Fruit fly (Drosophila melanogaster) whole organism, pupa: ENCODE data around the gene Sfp26Ac.

Source experiments
- CG10348 ChIP-seq: fragments of 200-800 bp; sonication (Bioruptor generic); IDR thresholded peaks from 2 replicates; pipeline ENCODE4 v1.3.6; 2022; ENCODE audit warnings: missing biosample characterization, missing genetic modification characterization
- CG12605 ChIP-seq: fragments of 200-800 bp; sonication (Bioruptor generic); IDR thresholded peaks from 2 replicates; pipeline ENCODE4 v1.3.6; 2022; ENCODE audit warnings: missing biosample characterization, missing genetic modification characterization
- CG13204 ChIP-seq: fragments of 200-800 bp; sonication (Bioruptor generic); optimal IDR thresholded peaks from 2 replicates; lab custom pipeline; 2018; ENCODE audit warnings: missing biosample characterization, mild to moderate bottlenecking, missing genetic modification characterization, moderate library complexity
- CG14655 ChIP-seq: fragments of 200-800 bp; sonication (Bioruptor generic); optimal IDR thresholded peaks from 3 replicates; lab custom pipeline; 2017; ENCODE audit warnings: mild to moderate bottlenecking, missing biosample characterization, missing genetic modification reagents, missing genetic modification characterization
- CG15710 ChIP-seq: fragments of 200-800 bp; sonication (Bioruptor generic); optimal IDR thresholded peaks from 2 replicates; lab custom pipeline; 2018; ENCODE audit warnings: missing biosample characterization, mild to moderate bottlenecking, missing genetic modification characterization, moderate library complexity
- CG17806 ChIP-seq: fragments of 200-800 bp; sonication (Bioruptor generic); optimal IDR thresholded peaks from 2 replicates; lab custom pipeline; 2018; ENCODE audit warnings: missing biosample characterization, mild to moderate bottlenecking, missing genetic modification characterization, moderate library complexity
- CG32121 ChIP-seq: fragments of 200-800 bp; sonication (Bioruptor generic); IDR thresholded peaks from 2 replicates; pipeline ENCODE4 v1.3.6; 2022; ENCODE audit warnings: missing biosample characterization, missing genetic modification characterization
- CG34367 ChIP-seq: fragments of 200-800 bp; sonication (Bioruptor generic); optimal IDR thresholded peaks from 2 replicates; lab custom pipeline; 2018; ENCODE audit warnings: missing biosample characterization, mild to moderate bottlenecking, missing genetic modification characterization
- CG4496 ChIP-seq: fragments of 200-800 bp; sonication (Bioruptor generic); IDR thresholded peaks from 3 replicates; pipeline ENCODE4 v1.3.6; 2022; ENCODE audit warnings: missing biosample characterization, missing genetic modification characterization
- CG8159 ChIP-seq: fragments of 200-800 bp; sonication (Bioruptor generic); optimal IDR thresholded peaks from 3 replicates; lab custom pipeline; 2018; ENCODE audit warnings: missing biosample characterization, mild to moderate bottlenecking, missing genetic modification characterization, moderate library complexity
- CG8301 ChIP-seq: fragments of 200-800 bp; sonication (Bioruptor generic); optimal IDR thresholded peaks from 2 replicates; lab custom pipeline; 2018; ENCODE audit warnings: missing biosample characterization, mild to moderate bottlenecking, missing genetic modification characterization
- CG9948 ChIP-seq: fragments of 200-800 bp; sonication (Bioruptor generic); optimal IDR thresholded peaks from 2 replicates; lab custom pipeline; 2018; ENCODE audit warnings: missing biosample characterization, mild to moderate bottlenecking, missing genetic modification characterization, moderate library complexity
- D1 ChIP-seq: fragments of 200-800 bp; sonication (Bioruptor generic); optimal IDR thresholded peaks from 2 replicates; lab custom pipeline; 2018; ENCODE audit warnings: missing biosample characterization, mild to moderate bottlenecking, missing genetic modification characterization, moderate library complexity
- EcR ChIP-seq: fragments of 200-800 bp; sonication (Bioruptor generic); optimal IDR thresholded peaks from 3 replicates; lab custom pipeline; 2019; ENCODE audit warnings: missing biosample characterization, missing genetic modification characterization, mild to moderate bottlenecking, moderate library complexity, missing genetic modification reagents
- Ets98B ChIP-seq: fragments of 200-800 bp; sonication (Bioruptor generic); IDR thresholded peaks from 2 replicates; pipeline ENCODE4 v1.3.6; 2022; ENCODE audit warnings: missing biosample characterization, missing genetic modification characterization
- Pif1A ChIP-seq: fragments of 200-800 bp; sonication (Bioruptor generic); optimal IDR thresholded peaks from 3 replicates; lab custom pipeline; 2016; ENCODE audit warnings: missing biosample characterization, missing genetic modification characterization
- Pif1B ChIP-seq: fragments of 200-800 bp; sonication (Bioruptor generic); optimal IDR thresholded peaks from 3 replicates; lab custom pipeline; 2016; ENCODE audit warnings: missing biosample characterization, missing genetic modification characterization
- Snoo ChIP-seq: fragments of 200-800 bp; sonication (Bioruptor generic); optimal IDR thresholded peaks from 3 replicates; lab custom pipeline; 2017; ENCODE audit warnings: missing biosample characterization, mild to moderate bottlenecking, missing genetic modification characterization, inconsistent platforms
- fd96Ca ChIP-seq: fragments of 200-800 bp; sonication (Bioruptor generic); IDR thresholded peaks from 3 replicates; pipeline ENCODE4 v1.3.6; 2022; ENCODE audit warnings: missing biosample characterization, missing genetic modification characterization
- gl ChIP-seq: fragments of 200-800 bp; sonication (Bioruptor generic); optimal IDR thresholded peaks from 2 replicates; lab custom pipeline; 2018; ENCODE audit warnings: missing biosample characterization, mild to moderate bottlenecking, missing genetic modification characterization
- rn ChIP-seq: fragments of 200-800 bp; sonication (Bioruptor generic); IDR thresholded peaks from 2 replicates; pipeline ENCODE4 v1.3.6; 2022; ENCODE audit warnings: missing biosample characterization, missing genetic modification characterization

Sfp26Ac gene

dm6 chr2L:5884674-5885073, at the start of gene Sfp26Ac, which contains the start of gene CG43185:
TSS of gene Sfp26Ac (minus strand) at chr2L:5884774.
TSS of gene CG43185 (plus strand) at chr2L:5884888.
- TF ChIP-seq CG12605 (GFP tag; lab: Robert Waterston, UW) (no peak), CG13204 (GFP tag; lab: Kevin White, UChicago) (no peak), D1 (tag; lab: Kevin White, UChicago) (no peak), Pif1A (GFP tag; lab: Kevin White, UChicago) (no peak), rn (GFP tag; lab: Robert Waterston, UW) (no peak), CG14655 (GFP tag; lab: Kevin White, UChicago) (no peak)

- TF ChIP-seq Ets98B (GFP tag; lab: Robert Waterston, UW): no peak
- no peak for TF ChIP-seq fd96Ca (GFP tag; lab: Robert Waterston, UW)
- no peak for TF ChIP-seq rn (GFP tag; lab: Robert Waterston, UW)
- TF ChIP-seq Pif1A (GFP tag; lab: Kevin White, UChicago): no peak
- no peak for TF ChIP-seq Snoo (tag; lab: Kevin White, UChicago)
- TF ChIP-seq CG8301: no peak
- no peak for TF ChIP-seq CG14655 (GFP tag; lab: Kevin White, UChicago)
- no peak for TF ChIP-seq CG8159 (tag; lab: Kevin White, UChicago)
- TF ChIP-seq CG34367: no peak
- no peak for TF ChIP-seq Pif1B (GFP tag; lab: Kevin White, UChicago)
These were observed 42.8 kb upstream of the Sfp26Ac start for dm6 chr2L:5927363-5927762.

dm6 chr2L:5925637-5926036, 41.1 kb upstream of the Sfp26Ac start, which contains the start of gene dsf:
TSS of gene dsf (plus strand) at chr2L:5925937.
- TF ChIP-seq Ets98B (GFP tag; lab: Robert Waterston, UW): no peak
- no peak for TF ChIP-seq Pif1B (GFP tag; lab: Kevin White, UChicago)
- TF ChIP-seq CG15710 (tag; lab: Kevin White, UChicago): no peak
- no peak for TF ChIP-seq CG12605 (GFP tag; lab: Robert Waterston, UW)
- TF ChIP-seq CG13204 (GFP tag; lab: Kevin White, UChicago): no peak
- no peak for TF ChIP-seq CG8159 (tag; lab: Kevin White, UChicago)
- no peak for TF ChIP-seq CG32121 (GFP tag; lab: Robert Waterston, UW)
- no peak for TF ChIP-seq D1 (tag; lab: Kevin White, UChicago)
- no peak for TF ChIP-seq CG14655 (GFP tag; lab: Kevin White, UChicago)
- TF ChIP-seq rn (GFP tag; lab: Robert Waterston, UW): no peak
- TF ChIP-seq gl (tag; lab: Kevin White, UChicago): no peak
- TF ChIP-seq CG17806 (tag; lab: Kevin White, UChicago): no peak
- TF ChIP-seq CG10348 (GFP tag; lab: Robert Waterston, UW): no peak
- no peak for TF ChIP-seq fd96Ca (GFP tag; lab: Robert Waterston, UW)
- TF ChIP-seq CG9948: no peak
- no peak for TF ChIP-seq CG4496 (GFP tag; lab: Robert Waterston, UW)
- no peak for TF ChIP-seq CG8301
- TF ChIP-seq EcR (GFP tag; lab: Kevin White, UChicago): no peak
- TF ChIP-seq CG34367: no peak
- no peak for TF ChIP-seq Snoo (tag; lab: Kevin White, UChicago)

- no peak for TF ChIP-seq CG34367
- TF ChIP-seq CG8159 (tag; lab: Kevin White, UChicago): no peak
- TF ChIP-seq CG8301: no peak
- TF ChIP-seq CG9948: no peak
- no peak for TF ChIP-seq CG14655 (GFP tag; lab: Kevin White, UChicago)
- TF ChIP-seq rn (GFP tag; lab: Robert Waterston, UW): no peak
- TF ChIP-seq CG17806 (tag; lab: Kevin White, UChicago): no peak
- no peak for TF ChIP-seq EcR (GFP tag; lab: Kevin White, UChicago)
- TF ChIP-seq CG32121 (GFP tag; lab: Robert Waterston, UW): no peak
- TF ChIP-seq Ets98B (GFP tag; lab: Robert Waterston, UW): no peak
- TF ChIP-seq gl (tag; lab: Kevin White, UChicago): no peak
- TF ChIP-seq Pif1B (GFP tag; lab: Kevin White, UChicago): no peak
- no peak for TF ChIP-seq CG15710 (tag; lab: Kevin White, UChicago)
- TF ChIP-seq CG12605 (GFP tag; lab: Robert Waterston, UW): no peak
These were observed 40.6 kb upstream of the Sfp26Ac start for dm6 chr2L:5925164-5925563.

dm6 chr2L:5923603-5924138, 39.1 kb upstream of the Sfp26Ac start, which contains the start of gene CG9016:
TSS of gene CG9016 (minus strand) at chr2L:5923653.
- no peak for TF ChIP-seq CG13204 (GFP tag; lab: Kevin White, UChicago)
- no peak for TF ChIP-seq Ets98B (GFP tag; lab: Robert Waterston, UW)
- TF ChIP-seq fd96Ca (GFP tag; lab: Robert Waterston, UW): no peak
- no peak for TF ChIP-seq D1 (tag; lab: Kevin White, UChicago)
- no peak for TF ChIP-seq Pif1A (GFP tag; lab: Kevin White, UChicago)
- no peak for TF ChIP-seq EcR (GFP tag; lab: Kevin White, UChicago)
- no peak for TF ChIP-seq Snoo (tag; lab: Kevin White, UChicago)
- TF ChIP-seq gl (tag; lab: Kevin White, UChicago): no peak
- TF ChIP-seq CG15710 (tag; lab: Kevin White, UChicago): no peak

- TF ChIP-seq Snoo (tag; lab: Kevin White, UChicago) (no peak), fd96Ca (GFP tag; lab: Robert Waterston, UW) (no peak), EcR (GFP tag; lab: Kevin White, UChicago) (no peak), CG17806 (tag; lab: Kevin White, UChicago) (no peak), CG10348 (GFP tag; lab: Robert Waterston, UW) (no peak), rn (GFP tag; lab: Robert Waterston, UW) (no peak), Ets98B (GFP tag; lab: Robert Waterston, UW) (no peak), gl (tag; lab: Kevin White, UChicago) (no peak), CG32121 (GFP tag; lab: Robert Waterston, UW) (no peak), CG12605 (GFP tag; lab: Robert Waterston, UW) (no peak), CG9948 (no peak), CG8159 (tag; lab: Kevin White, UChicago) (no peak), CG13204 (GFP tag; lab: Kevin White, UChicago) (no peak), CG14655 (GFP tag; lab: Kevin White, UChicago) (no peak), CG34367 (no peak), Pif1A (GFP tag; lab: Kevin White, UChicago) (no peak), CG15710 (tag; lab: Kevin White, UChicago) (no peak)
These were observed 25.6 kb upstream of the Sfp26Ac start, which contains the start of gene CG14000 for dm6 chr2L:5910189-5910588. TSS of gene CG14000 (minus strand) at chr2L:5910289.
